Fruit fly (Drosophila melanogaster) whole organism, adult: ENCODE results near the gene MESR6.

Experiments used
- CG11617 ChIP-seq: fragments of 200-800 bp; sonication (Bioruptor generic); optimal IDR thresholded peaks from 2 replicates; lab custom pipeline; 2017; ENCODE audit warnings: mild to moderate bottlenecking, missing biosample characterization, missing genetic modification reagents, missing genetic modification characterization
- CG12768 ChIP-seq: fragments of 200-800 bp; sonication (Bioruptor generic); optimal IDR thresholded peaks from 2 replicates; lab custom pipeline; 2017; ENCODE audit warnings: missing biosample characterization, missing genetic modification characterization, mild to moderate bottlenecking, moderate library complexity, missing genetic modification reagents
- CG1620 ChIP-seq: fragments of 200-800 bp; sonication (Bioruptor generic); optimal IDR thresholded peaks from 2 replicates; lab custom pipeline; 2016; ENCODE audit warnings: missing biosample characterization, missing genetic modification characterization
- CG33017 ChIP-seq: fragments of 200-800 bp; sonication (Bioruptor generic); optimal IDR thresholded peaks from 2 replicates; lab custom pipeline; 2018; ENCODE audit warnings: missing biosample characterization, mild to moderate bottlenecking, missing genetic modification characterization, moderate library complexity
- CG5204 ChIP-seq: fragments of 200-800 bp; sonication (Bioruptor generic); optimal IDR thresholded peaks from 2 replicates; lab custom pipeline; 2016; ENCODE audit warnings: missing biosample characterization, missing genetic modification characterization
- CG7045 ChIP-seq: fragments of 200-800 bp; sonication (Bioruptor generic); optimal IDR thresholded peaks from 2 replicates; lab custom pipeline; 2017; ENCODE audit warnings: missing biosample characterization, mild to moderate bottlenecking, missing genetic modification characterization
- Clk ChIP-seq: fragments of 200-800 bp; sonication (Bioruptor generic); optimal IDR thresholded peaks from 2 replicates; lab custom pipeline; 2017; ENCODE audit warnings: missing biosample characterization, missing genetic modification characterization
- Crg-1 ChIP-seq: fragments of 200-800 bp; sonication (Bioruptor generic); optimal IDR thresholded peaks from 2 replicates; lab custom pipeline; 2016; ENCODE audit warnings: missing biosample characterization, missing genetic modification characterization
- Hr96 ChIP-seq: fragments of 200-800 bp; sonication (Bioruptor generic); optimal IDR thresholded peaks from 2 replicates; lab custom pipeline; 2016; ENCODE audit warnings: missing biosample characterization, missing genetic modification characterization
- bab1 ChIP-seq: fragments of 200-800 bp; sonication (Bioruptor generic); optimal IDR thresholded peaks from 3 replicates; lab custom pipeline; 2019; ENCODE audit warnings: missing biosample characterization, mild to moderate bottlenecking, missing genetic modification characterization, moderate library complexity
- cic ChIP-seq: fragments of 200-800 bp; sonication (Bioruptor generic); optimal IDR thresholded peaks from 2 replicates; lab custom pipeline; 2017; ENCODE audit warnings: missing biosample characterization, mild to moderate bottlenecking, missing genetic modification characterization, moderate library complexity
- cnc ChIP-seq, 2 experiments: fragments of >200 bp; optimal IDR thresholded peaks; 2 replicates each; lab custom pipeline; 2017
- tj ChIP-seq: fragments of 200-800 bp; sonication (Bioruptor generic); optimal IDR thresholded peaks from 3 replicates; lab custom pipeline; 2017; ENCODE audit warnings: missing biosample characterization, mild to moderate bottlenecking, missing genetic modification characterization, moderate library complexity
- toe ChIP-seq: fragments of 200-800 bp; sonication (Bioruptor generic); optimal IDR thresholded peaks from 2 replicates; lab custom pipeline; 2016; ENCODE audit warnings: missing biosample characterization, missing genetic modification characterization

- TF ChIP-seq Hr96 (GFP tag; lab: Kevin White, UChicago) (no peak), cnc (optimal IDR thresholded peaks at IDR 0.05; lab: Kevin White, UChicago) (peak; percentile 37 to 60), CG12768 (GFP tag; lab: Kevin White, UChicago) (no peak), toe (GFP tag; lab: Kevin White, UChicago) (no peak), CG7045 (GFP tag; lab: Kevin White, UChicago) (no peak), CG33017 (tag; lab: Kevin White, UChicago) (no peak), CG11617 (GFP tag; lab: Kevin White, UChicago) (no peak), cic (no peak), Clk (GFP tag; lab: Kevin White, UChicago) (no peak), CG5204 (GFP tag; lab: Kevin White, UChicago) (no peak), Crg-1 (GFP tag; lab: Kevin White, UChicago) (no peak), CG1620 (no peak), tj (peak; percentile 63), bab1 (GFP tag; lab: Kevin White, UChicago) (no peak)
Observed at dm6 chr3L:19063410-19063752, 29.1 kb upstream of the MESR6 start.
